Worm (Caenorhabditis elegans) whole organism, L4 larva: Measurements from ENCODE around the gene npp-15.

Experiments used
- F10B5.3 ChIP-seq: sonication (generic microtip); optimal IDR thresholded peaks from 2 replicates; lab custom pipeline; 2016; ENCODE audit warnings: mild to moderate bottlenecking, missing genetic modification characterization, missing compliant biosample characterization
- F26F4.8 ChIP-seq: fragments of 200-800 bp; sonication (Bioruptor generic); conservative IDR thresholded peaks from 2 replicates; pipeline ENCODE4 v1.3.6; 2022; ENCODE audit warnings: missing genetic modification characterization, missing compliant biosample characterization
- F49E8.2 ChIP-seq: sonication (generic microtip); optimal IDR thresholded peaks from 2 replicates; lab custom pipeline; 2016; ENCODE audit warnings: missing compliant biosample characterization, mild to moderate bottlenecking, missing genetic modification characterization, borderline replicate concordance
- aha-1 ChIP-seq: fragments of 150-350 bp; peaks from one replicate; lab custom pipeline; 2014; ENCODE audit warnings: missing biosample characterization, missing genetic modification characterization
- ceh-44 ChIP-seq: fragments of 200-800 bp; sonication (Bioruptor generic); IDR thresholded peaks from 2 replicates; pipeline ENCODE4 v1.3.6; 2022; ENCODE audit warnings: missing genetic modification reagents, missing genetic modification characterization, missing compliant biosample characterization
- daf-12 ChIP-seq: fragments of 150-350 bp; optimal IDR thresholded peaks from 2 replicates; lab custom pipeline; 2014; ENCODE audit warnings: missing biosample characterization, missing genetic modification reagents, missing genetic modification characterization
- daf-16 ChIP-seq, 3 experiments: sonication (generic microtip); optimal IDR thresholded peaks; 2 replicates each; lab custom pipeline; 2016 to 2017; ENCODE audit warnings: missing genetic modification characterization in 3 of 3, missing genetic modification reagents in 3 of 3, mild to moderate bottlenecking in 2 of 3, missing compliant biosample characterization in 2 of 3, missing biosample characterization in 1 of 3, moderate library complexity in 1 of 3
- dmd-8 ChIP-seq: fragments of 200-800 bp; sonication (Bioruptor generic); IDR thresholded peaks from 2 replicates; pipeline ENCODE4 v1.3.6; 2022; ENCODE audit warnings: missing genetic modification characterization, missing compliant biosample characterization
- dmd-9 ChIP-seq: fragments of 200-800 bp; sonication (Bioruptor generic); IDR thresholded peaks from 2 replicates; pipeline ENCODE4 v1.3.6; 2022; ENCODE audit warnings: missing genetic modification reagents, missing genetic modification characterization, missing compliant biosample characterization
- dpl-1 ChIP-seq: fragments of 150-350 bp; optimal IDR thresholded peaks from 2 replicates; lab custom pipeline; 2014; ENCODE audit warnings: missing biosample characterization, missing genetic modification reagents, missing genetic modification characterization
- dve-1 ChIP-seq: sonication (generic microtip); optimal IDR thresholded peaks from 2 replicates; lab custom pipeline; 2017; ENCODE audit warnings: antibody characterized with exemption, mild to moderate bottlenecking, missing genetic modification characterization, missing compliant biosample characterization; ENCODE audit not compliant: insufficient read depth
- gei-8 ChIP-seq: fragments of 200-800 bp; sonication (Bioruptor generic); optimal IDR thresholded peaks from 2 replicates; lab custom pipeline; 2018; ENCODE audit warnings: mild to moderate bottlenecking, missing genetic modification characterization, missing compliant biosample characterization
- hlh-11 ChIP-seq: fragments of 200-800 bp; sonication (Bioruptor generic); optimal IDR thresholded peaks from 2 replicates; lab custom pipeline; 2018; ENCODE audit warnings: mild to moderate bottlenecking, missing genetic modification characterization, missing compliant biosample characterization
- jun-1 ChIP-seq: fragments of 150-350 bp; optimal IDR thresholded peaks from 2 replicates; lab custom pipeline; 2014; ENCODE audit warnings: missing biosample characterization, missing genetic modification reagents, missing genetic modification characterization
- lim-7 ChIP-seq: fragments of 200-800 bp; sonication (Bioruptor generic); IDR thresholded peaks from 2 replicates; pipeline ENCODE4 v1.3.6; 2022; ENCODE audit warnings: missing genetic modification characterization, missing compliant biosample characterization
- lin-1 ChIP-seq: fragments of 200-800 bp; sonication (Bioruptor generic); IDR thresholded peaks from 2 replicates; pipeline ENCODE4 v1.3.6; 2022; ENCODE audit warnings: missing genetic modification reagents, missing genetic modification characterization, missing compliant biosample characterization
- lin-13 ChIP-seq: fragments of 150-350 bp; optimal IDR thresholded peaks from 2 replicates; lab custom pipeline; 2014; ENCODE audit warnings: missing biosample characterization, missing genetic modification reagents, missing genetic modification characterization
- lin-15B ChIP-seq: fragments of 150-350 bp; sonication (generic microtip); optimal IDR thresholded peaks from 3 replicates; lab custom pipeline; 2014; ENCODE audit warnings: missing biosample characterization, missing genetic modification characterization
- lin-38 ChIP-seq: fragments of 200-800 bp; sonication (Bioruptor generic); IDR thresholded peaks from 2 replicates; pipeline ENCODE4 v1.3.6; 2022; ENCODE audit warnings: missing genetic modification reagents, missing genetic modification characterization, missing compliant biosample characterization
- lsy-2 ChIP-seq, 2 experiments: fragments of 150-350 bp in 1 of 2; sonication (generic microtip) in 1 of 2; optimal IDR thresholded peaks; 2 replicates each; lab custom pipeline; 2014 to 2017; ENCODE audit warnings: missing biosample characterization in 2 of 2, missing genetic modification characterization in 2 of 2
- madf-5 ChIP-seq, 2 experiments: fragments of 200-800 bp; sonication (Bioruptor generic); IDR thresholded peaks; 2 replicates each; pipeline ENCODE4 v1.3.6; 2022; ENCODE audit warnings: missing compliant biosample characterization in 2 of 2, missing genetic modification characterization in 2 of 2
- madf-9 ChIP-seq: fragments of 200-800 bp; sonication (Bioruptor generic); conservative IDR thresholded peaks from 2 replicates; pipeline ENCODE4 v1.3.6; 2022; ENCODE audit warnings: missing genetic modification reagents, missing genetic modification characterization, missing compliant biosample characterization
- mdl-1 ChIP-seq, 2 experiments: fragments of 150-350 bp in 1 of 2; sonication (generic microtip) in 1 of 2; optimal IDR thresholded peaks; 2 replicates each; lab custom pipeline; 2014 to 2017; ENCODE audit warnings: missing biosample characterization in 2 of 2, missing genetic modification characterization in 2 of 2
- mes-2 ChIP-seq: sonication (generic microtip); optimal IDR thresholded peaks from 2 replicates; lab custom pipeline; 2016; ENCODE audit warnings: missing genotype, mild to moderate bottlenecking, missing genetic modification characterization, missing compliant biosample characterization; ENCODE audit not compliant: poor library complexity, severe bottlenecking
- nhr-10 ChIP-seq: fragments of 150-350 bp; optimal IDR thresholded peaks from 2 replicates; lab custom pipeline; 2014; ENCODE audit warnings: missing biosample characterization, missing genetic modification characterization
- nhr-42 ChIP-seq: fragments of 200-800 bp; sonication (Bioruptor generic); IDR thresholded peaks from 2 replicates; pipeline ENCODE4 v1.3.6; 2022; ENCODE audit warnings: missing genetic modification characterization, missing compliant biosample characterization
- nhr-77 ChIP-seq: fragments of 150-350 bp; optimal IDR thresholded peaks from 2 replicates; lab custom pipeline; 2014; ENCODE audit warnings: missing biosample characterization, missing genetic modification characterization
- php-3 ChIP-seq: fragments of 200-800 bp; sonication (Bioruptor generic); IDR thresholded peaks from 2 replicates; pipeline ENCODE4 v1.3.6; 2022; ENCODE audit warnings: missing genetic modification reagents, missing genetic modification characterization, missing compliant biosample characterization
- pqm-1 ChIP-seq: sonication (generic microtip); optimal IDR thresholded peaks from 2 replicates; lab custom pipeline; 2017; ENCODE audit warnings: missing biosample characterization, missing genetic modification characterization
- rbr-2 ChIP-seq: sonication (generic microtip); optimal IDR thresholded peaks from 2 replicates; lab custom pipeline; 2016; ENCODE audit warnings: missing genotype, missing genetic modification characterization, missing compliant biosample characterization
- saeg-2 ChIP-seq: fragments of 200-800 bp; sonication (Bioruptor generic); IDR thresholded peaks from 2 replicates; pipeline ENCODE4 v1.3.6; 2022; ENCODE audit warnings: missing genetic modification reagents, missing genetic modification characterization, missing compliant biosample characterization
- spr-1 ChIP-seq: sonication (generic microtip); optimal IDR thresholded peaks from 2 replicates; lab custom pipeline; 2016; ENCODE audit warnings: mild to moderate bottlenecking, missing genetic modification characterization, missing compliant biosample characterization
- tra-1 ChIP-seq: fragments of 200-800 bp; sonication (Bioruptor generic); IDR thresholded peaks from 2 replicates; pipeline ENCODE4 v1.3.6; 2022; ENCODE audit warnings: missing genetic modification reagents, missing genetic modification characterization, missing compliant biosample characterization
- unc-130 ChIP-seq: sonication (generic microtip); optimal IDR thresholded peaks from 2 replicates; lab custom pipeline; 2016; ENCODE audit warnings: missing genetic modification reagents, missing genetic modification characterization, missing compliant biosample characterization
- unc-62 ChIP-seq, 3 experiments: fragments of 150-350 bp in 1 of 3; sonication (generic microtip); optimal IDR thresholded peaks in 2 of 3; peaks in 1 of 3; 1 replicate in 1 of 3; 2 replicates in 2 of 3; lab custom pipeline; 2014 to 2017; ENCODE audit warnings: missing biosample characterization in 3 of 3, missing genetic modification characterization in 3 of 3, missing genetic modification reagents in 3 of 3, missing genotype in 1 of 3

The npp-15 gene

DNA sequence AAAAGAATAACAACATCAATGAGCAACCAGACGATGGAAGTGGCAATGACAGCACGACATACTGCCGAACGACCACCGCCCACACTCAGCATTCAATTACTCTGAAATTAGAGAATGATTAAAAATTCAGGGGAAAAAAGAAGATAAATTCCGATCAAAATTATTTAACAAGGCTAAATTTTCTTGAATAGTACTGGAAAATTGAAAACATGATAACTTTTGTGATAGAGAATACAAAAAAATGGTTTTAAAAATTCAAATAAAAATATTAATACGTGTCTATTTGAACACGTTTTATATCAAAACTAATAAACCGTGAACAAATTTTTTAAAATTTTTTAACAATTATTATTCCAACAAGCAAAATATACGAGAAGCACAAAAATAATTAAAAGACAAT is 11.2 kb upstream of the npp-15 start, which contains the start of gene gly-3:
Gene gly-3, minus strand, starts transcription at position 101 of the 400 bp plus-strand sequence.
- TF ChIP-seq lin-15B (tag; lab: Kevin White, UChicago) (no peak), nhr-10 (tag; lab: Kevin White, UChicago) (no peak), rbr-2 (tag; lab: Kevin White, UChicago) (no peak), mdl-1 (tag; optimal IDR thresholded peaks at IDR 0.05; lab: Kevin White, UChicago) (no peak), gei-8 (no peak), lin-13 (GFP tag; lab: Kevin White, UChicago) (no peak)

DNA sequence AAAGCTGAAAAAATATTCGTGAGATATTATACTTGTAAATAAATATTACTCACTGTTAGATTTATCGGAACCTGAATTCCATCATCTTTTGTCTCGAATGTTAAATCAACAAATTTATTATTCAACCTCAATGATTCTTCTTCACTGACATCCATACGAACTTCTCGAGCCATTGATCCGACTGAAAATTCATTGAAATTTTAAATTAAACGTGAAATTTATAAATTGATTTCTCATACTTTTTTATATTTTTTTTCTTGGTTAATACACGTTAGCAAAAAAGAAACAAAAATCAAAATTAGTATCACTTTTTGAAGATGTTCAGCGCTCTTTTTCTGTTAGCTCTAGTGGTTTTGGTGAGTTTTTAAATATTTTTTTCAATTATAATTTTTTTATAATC is 9.0 kb upstream of the npp-15 start, which contains the start of gene C29E4.14:
Gene C29E4.14, plus strand, starts transcription at position 301 of the 400 bp plus-strand sequence.
- no peak for TF ChIP-seq mes-2 (tag; lab: Kevin White, UChicago)
- TF ChIP-seq unc-130 (GFP tag; lab: Kevin White, UChicago), result no peak
- no peak for TF ChIP-seq dmd-9 (GFP tag; lab: Robert Waterston, UW)
- TF ChIP-seq madf-9 (GFP tag; lab: Robert Waterston, UW), result no peak
- no peak for TF ChIP-seq F49E8.2 (tag; lab: Kevin White, UChicago)
- TF ChIP-seq F26F4.8 (GFP tag; lab: Robert Waterston, UW), result no peak
- no peak for TF ChIP-seq nhr-42 (GFP tag; lab: Robert Waterston, UW)
- no peak for TF ChIP-seq ceh-44 (GFP tag; lab: Robert Waterston, UW)
- no peak for TF ChIP-seq lin-38 (GFP tag; lab: Robert Waterston, UW)
- TF ChIP-seq F10B5.3, result no peak
- no peak for TF ChIP-seq daf-12 (tag; lab: Kevin White, UChicago)
- TF ChIP-seq jun-1 (tag; lab: Kevin White, UChicago), result no peak
- TF ChIP-seq hlh-11, result no peak
- TF ChIP-seq lim-7 (GFP tag; lab: Robert Waterston, UW), result no peak
- TF ChIP-seq, all 104 proteins: peak for 0

DNA sequence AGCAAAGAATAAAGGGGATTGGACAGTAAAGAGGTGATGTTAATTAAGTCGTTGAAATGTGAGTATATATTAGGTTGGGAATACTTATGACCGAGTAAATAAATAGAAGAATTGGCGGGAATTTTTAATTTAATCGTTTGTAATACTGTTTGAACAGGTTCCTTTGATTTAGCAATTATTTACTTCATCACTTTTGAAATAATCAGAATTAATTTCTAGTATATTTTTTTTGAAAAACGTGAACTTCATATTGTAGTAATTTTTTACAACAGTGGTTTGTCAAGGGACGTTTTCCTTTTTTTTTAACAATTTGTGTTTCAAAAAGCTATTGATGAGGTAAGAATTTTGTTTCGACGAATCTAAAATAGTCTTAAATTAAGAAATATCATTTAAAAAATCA is 6.6 kb upstream of the npp-15 start, which contains the start of gene C29E4.17:
Gene C29E4.17, plus strand, starts transcription at position 301 of the 400 bp plus-strand sequence.
- TF ChIP-seq php-3 (GFP tag; lab: Robert Waterston, UW), result no peak
- TF ChIP-seq lsy-2 (tag; optimal IDR thresholded peaks at IDR 0.05; lab: Kevin White, UChicago), result no peak

DNA sequence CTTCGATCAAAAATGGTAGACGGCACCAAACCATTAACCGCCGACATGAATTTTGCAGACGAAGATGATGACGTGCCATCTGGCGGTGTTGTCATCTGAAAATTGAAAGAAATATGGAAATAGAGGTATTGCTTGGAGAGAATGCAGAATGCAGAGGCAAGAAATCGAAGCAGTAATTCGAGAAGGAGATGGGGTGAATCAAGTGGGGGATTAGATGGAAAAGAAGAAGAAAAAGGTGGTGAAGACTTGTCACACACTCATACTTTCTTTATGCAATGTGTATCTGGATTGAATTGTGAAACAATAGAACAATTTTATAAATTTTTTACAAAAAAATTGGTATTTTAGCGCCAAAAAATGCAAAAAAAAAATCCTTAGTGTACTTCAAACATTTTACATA is 4.0 kb upstream of the npp-15 start, which contains the start of gene tag-250:
Gene tag-250, minus strand, starts transcription at position 101 of the 400 bp plus-strand sequence.
- no peak for TF ChIP-seq dmd-8 (GFP tag; lab: Robert Waterston, UW)
- TF ChIP-seq unc-62 (GFP tag; optimal IDR thresholded peaks at IDR 0.05 in 1 of 2; lab: Kevin White, UChicago), result peak in 1 of 2 experiments; percentile 72
- TF ChIP-seq unc-62 (tag; optimal IDR thresholded peaks at IDR 0.05; lab: Kevin White, UChicago), result no peak

DNA sequence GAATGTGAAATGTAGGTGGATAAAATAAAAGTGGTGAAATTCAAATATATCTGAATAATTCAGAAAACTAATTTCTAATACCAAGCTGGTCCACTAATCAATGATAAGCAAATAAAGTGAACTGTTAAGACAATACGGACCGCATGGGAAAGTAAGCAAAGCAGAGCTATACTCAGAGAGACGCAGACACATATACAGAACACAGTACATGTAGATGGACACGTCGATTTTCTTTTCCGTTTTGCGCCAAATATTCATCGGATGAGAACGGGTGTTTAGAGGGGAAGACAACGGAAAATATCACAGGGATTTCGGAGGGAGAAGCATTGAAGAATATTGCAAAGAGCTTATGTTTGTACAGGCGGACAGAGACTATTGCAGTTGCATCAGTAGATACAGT is 2.9 kb upstream of the npp-15 start:
- TF ChIP-seq mes-2 (tag; lab: Kevin White, UChicago), result peak; percentile 7
- peak; percentile 70 for TF ChIP-seq aha-1 (tag; lab: Kevin White, UChicago)
- no peak for TF ChIP-seq saeg-2 (GFP tag; lab: Robert Waterston, UW)

DNA sequence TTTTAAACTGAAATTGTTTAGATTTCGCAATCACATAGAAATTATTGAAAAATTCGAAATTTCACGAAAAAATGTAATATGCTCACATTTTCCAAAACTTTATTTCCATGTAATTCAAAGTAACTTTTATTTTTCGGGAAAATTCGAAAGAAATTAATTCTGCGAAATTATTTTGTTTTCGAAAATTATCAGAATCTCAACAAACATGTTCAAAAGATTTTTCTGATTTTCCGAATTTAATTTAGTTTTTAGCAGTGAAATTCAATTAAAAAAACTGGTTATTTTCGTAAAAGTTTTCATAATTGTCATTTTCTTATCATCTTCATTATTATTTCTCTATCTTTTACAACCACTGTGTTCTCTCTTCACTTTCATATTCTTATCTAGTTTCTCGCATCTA is 4.4 kb downstream of the npp-15 start, which contains the start of gene ran-2:
Gene ran-2, plus strand, starts transcription at position 301 of the 400 bp plus-strand sequence.
- TF ChIP-seq madf-5 (GFP tag; IDR thresholded peaks at IDR 0.05; lab: Robert Waterston, UW), result no peak
- no peak for TF ChIP-seq dpl-1 (GFP tag; lab: Kevin White, UChicago)
- TF ChIP-seq lin-13 (GFP tag; lab: Kevin White, UChicago), result no peak
- peak; percentile 16 for TF ChIP-seq dve-1 (tag; lab: Kevin White, UChicago)
- TF ChIP-seq daf-16 (GFP tag; optimal IDR thresholded peaks at IDR 0.05; lab: Kevin White, UChicago), result no peak
- TF ChIP-seq daf-16 (tag; optimal IDR thresholded peaks at IDR 0.05; lab: Kevin White, UChicago), result peak; percentile 50
- TF ChIP-seq nhr-77 (tag; lab: Kevin White, UChicago), result no peak
- TF ChIP-seq tra-1, result no peak
- TF ChIP-seq saeg-2 (GFP tag; lab: Robert Waterston, UW), result no peak
- no peak for TF ChIP-seq lin-1 (GFP tag; lab: Robert Waterston, UW)
- TF ChIP-seq spr-1 (tag; lab: Kevin White, UChicago), result no peak
- TF ChIP-seq pqm-1 (tag; lab: Kevin White, UChicago), result peak; percentile 22
